Worm (Caenorhabditis elegans) whole organism, L4 larva: ENCODE data around the gene abhd-12.
A peak's percentile ranks its signal among the peaks of the same experiment; 100 is the strongest.

Source experiments
- F10B5.3 ChIP-seq: sonication (generic microtip); optimal IDR thresholded peaks from 2 replicates; lab custom pipeline; 2016; ENCODE audit warnings: mild to moderate bottlenecking, missing genetic modification characterization, missing compliant biosample characterization
- F26F4.8 ChIP-seq: fragments of 200-800 bp; sonication (Bioruptor generic); conservative IDR thresholded peaks from 2 replicates; pipeline ENCODE4 v1.3.6; 2022; ENCODE audit warnings: missing genetic modification characterization, missing compliant biosample characterization
- F44E2.7 ChIP-seq: fragments of 200-800 bp; sonication (Bioruptor generic); IDR thresholded peaks from 2 replicates; pipeline ENCODE4 v2.1.2; 2022; ENCODE audit warnings: missing genetic modification characterization, missing compliant biosample characterization
- F49E8.2 ChIP-seq: sonication (generic microtip); optimal IDR thresholded peaks from 2 replicates; lab custom pipeline; 2016; ENCODE audit warnings: missing compliant biosample characterization, mild to moderate bottlenecking, missing genetic modification characterization, borderline replicate concordance
- R02D3.7 ChIP-seq: fragments of 150-350 bp; sonication (generic microtip); optimal IDR thresholded peaks from 3 replicates; lab custom pipeline; 2014; ENCODE audit warnings: missing biosample characterization, missing genetic modification characterization
- ceh-32 ChIP-seq: sonication (generic microtip); optimal IDR thresholded peaks from 2 replicates; lab custom pipeline; 2016; ENCODE audit warnings: mild to moderate bottlenecking, missing genetic modification characterization, missing compliant biosample characterization; ENCODE audit not compliant: poor library complexity
- ceh-44 ChIP-seq: fragments of 200-800 bp; sonication (Bioruptor generic); IDR thresholded peaks from 2 replicates; pipeline ENCODE4 v1.3.6; 2022; ENCODE audit warnings: missing genetic modification reagents, missing genetic modification characterization, missing compliant biosample characterization
- ceh-62 ChIP-seq: sonication (generic microtip); optimal IDR thresholded peaks from 2 replicates; lab custom pipeline; 2017; ENCODE audit warnings: missing biosample characterization, missing genetic modification characterization
- ceh-82 ChIP-seq: sonication (generic microtip); optimal IDR thresholded peaks from 2 replicates; lab custom pipeline; 2017; ENCODE audit warnings: missing biosample characterization, missing genetic modification characterization
- ctbp-1 ChIP-seq: fragments of 200-800 bp; sonication (Bioruptor generic); IDR thresholded peaks from 2 replicates; pipeline ENCODE4 v1.3.6; 2022; ENCODE audit warnings: missing genetic modification reagents, missing genetic modification characterization, missing compliant biosample characterization
- daf-12 ChIP-seq: fragments of 150-350 bp; optimal IDR thresholded peaks from 2 replicates; lab custom pipeline; 2014; ENCODE audit warnings: missing biosample characterization, missing genetic modification reagents, missing genetic modification characterization
- daf-16 ChIP-seq, 3 experiments: sonication (generic microtip); optimal IDR thresholded peaks; 2 replicates each; lab custom pipeline; 2016 to 2017; ENCODE audit warnings: missing genetic modification characterization in 3 of 3, missing genetic modification reagents in 3 of 3, mild to moderate bottlenecking in 2 of 3, missing compliant biosample characterization in 2 of 3, missing biosample characterization in 1 of 3, moderate library complexity in 1 of 3
- dmd-6 ChIP-seq: fragments of 200-800 bp; sonication (Bioruptor generic); IDR thresholded peaks from 2 replicates; pipeline ENCODE4 v1.3.6; 2022; ENCODE audit warnings: missing genetic modification reagents, missing genetic modification characterization, missing compliant biosample characterization
- dmd-9 ChIP-seq: fragments of 200-800 bp; sonication (Bioruptor generic); IDR thresholded peaks from 2 replicates; pipeline ENCODE4 v1.3.6; 2022; ENCODE audit warnings: missing genetic modification reagents, missing genetic modification characterization, missing compliant biosample characterization
- dpl-1 ChIP-seq: fragments of 150-350 bp; optimal IDR thresholded peaks from 2 replicates; lab custom pipeline; 2014; ENCODE audit warnings: missing biosample characterization, missing genetic modification reagents, missing genetic modification characterization
- egl-27 ChIP-seq: sonication (generic microtip); optimal IDR thresholded peaks from 3 replicates; lab custom pipeline; 2017; ENCODE audit warnings: missing biosample characterization, missing genetic modification reagents, missing genetic modification characterization
- fos-1 ChIP-seq: fragments of 150-350 bp; optimal IDR thresholded peaks from 2 replicates; lab custom pipeline; 2014; ENCODE audit warnings: missing biosample characterization, missing genetic modification characterization
- hlh-11 ChIP-seq: fragments of 200-800 bp; sonication (Bioruptor generic); optimal IDR thresholded peaks from 2 replicates; lab custom pipeline; 2018; ENCODE audit warnings: mild to moderate bottlenecking, missing genetic modification characterization, missing compliant biosample characterization
- hlh-30 ChIP-seq: sonication (generic microtip); optimal IDR thresholded peaks from 2 replicates; lab custom pipeline; 2017; ENCODE audit warnings: antibody characterized with exemption, mild to moderate bottlenecking, missing genetic modification characterization, missing compliant biosample characterization; ENCODE audit not compliant: insufficient read depth
- hmg-1.1 ChIP-seq: fragments of 200-800 bp; sonication (Bioruptor generic); IDR thresholded peaks from 2 replicates; pipeline ENCODE4 v1.3.6; 2022; ENCODE audit warnings: missing genetic modification reagents, missing genetic modification characterization, missing compliant biosample characterization
- lim-7 ChIP-seq: fragments of 200-800 bp; sonication (Bioruptor generic); IDR thresholded peaks from 2 replicates; pipeline ENCODE4 v1.3.6; 2022; ENCODE audit warnings: missing genetic modification characterization, missing compliant biosample characterization
- lin-1 ChIP-seq: fragments of 200-800 bp; sonication (Bioruptor generic); IDR thresholded peaks from 2 replicates; pipeline ENCODE4 v1.3.6; 2022; ENCODE audit warnings: missing genetic modification reagents, missing genetic modification characterization, missing compliant biosample characterization
- lin-38 ChIP-seq: fragments of 200-800 bp; sonication (Bioruptor generic); IDR thresholded peaks from 2 replicates; pipeline ENCODE4 v1.3.6; 2022; ENCODE audit warnings: missing genetic modification reagents, missing genetic modification characterization, missing compliant biosample characterization
- lin-39 ChIP-seq: fragments of 150-350 bp; optimal IDR thresholded peaks from 2 replicates; lab custom pipeline; 2014; ENCODE audit warnings: missing biosample characterization, missing genetic modification reagents, missing genetic modification characterization
- lir-3 ChIP-seq: sonication (generic microtip); optimal IDR thresholded peaks from 2 replicates; lab custom pipeline; 2016; ENCODE audit warnings: mild to moderate bottlenecking, missing genetic modification characterization, missing compliant biosample characterization
- lsy-2 ChIP-seq, 2 experiments: fragments of 150-350 bp in 1 of 2; sonication (generic microtip) in 1 of 2; optimal IDR thresholded peaks; 2 replicates each; lab custom pipeline; 2014 to 2017; ENCODE audit warnings: missing biosample characterization in 2 of 2, missing genetic modification characterization in 2 of 2
- madf-9 ChIP-seq: fragments of 200-800 bp; sonication (Bioruptor generic); conservative IDR thresholded peaks from 2 replicates; pipeline ENCODE4 v1.3.6; 2022; ENCODE audit warnings: missing genetic modification reagents, missing genetic modification characterization, missing compliant biosample characterization
- mdl-1 ChIP-seq, 2 experiments: fragments of 150-350 bp in 1 of 2; sonication (generic microtip) in 1 of 2; optimal IDR thresholded peaks; 2 replicates each; lab custom pipeline; 2014 to 2017; ENCODE audit warnings: missing biosample characterization in 2 of 2, missing genetic modification characterization in 2 of 2
- mdt-29 ChIP-seq: fragments of 200-800 bp; sonication (Bioruptor generic); IDR thresholded peaks from 2 replicates; pipeline ENCODE4 v1.3.6; 2022; ENCODE audit warnings: missing genetic modification reagents, missing genetic modification characterization, missing compliant biosample characterization
- mxl-2 ChIP-seq: fragments of 200-800 bp; sonication (Bioruptor generic); conservative IDR thresholded peaks from 2 replicates; pipeline ENCODE4 v1.3.6; 2022; ENCODE audit warnings: missing genetic modification reagents, missing genetic modification characterization, missing compliant biosample characterization
- nhr-10 ChIP-seq: fragments of 150-350 bp; optimal IDR thresholded peaks from 2 replicates; lab custom pipeline; 2014; ENCODE audit warnings: missing biosample characterization, missing genetic modification characterization
- nhr-102 ChIP-seq: sonication (generic microtip); optimal IDR thresholded peaks from 2 replicates; lab custom pipeline; 2016; ENCODE audit warnings: mild to moderate bottlenecking, missing genetic modification characterization, moderate library complexity, missing compliant biosample characterization
- nhr-111 ChIP-seq: fragments of 200-800 bp; sonication (Bioruptor generic); optimal IDR thresholded peaks from 2 replicates; lab custom pipeline; 2018; ENCODE audit warnings: mild to moderate bottlenecking, missing genetic modification characterization, missing compliant biosample characterization
- nhr-237 ChIP-seq: sonication (generic microtip); optimal IDR thresholded peaks from 2 replicates; lab custom pipeline; 2017; ENCODE audit warnings: missing biosample characterization, missing genetic modification characterization
- nhr-41 ChIP-seq: fragments of 200-800 bp; sonication (Bioruptor generic); IDR thresholded peaks from 2 replicates; pipeline ENCODE4 v1.3.6; 2022; ENCODE audit warnings: missing genetic modification reagents, missing genetic modification characterization, missing compliant biosample characterization
- nhr-42 ChIP-seq: fragments of 200-800 bp; sonication (Bioruptor generic); IDR thresholded peaks from 2 replicates; pipeline ENCODE4 v1.3.6; 2022; ENCODE audit warnings: missing genetic modification characterization, missing compliant biosample characterization
- nhr-77 ChIP-seq: fragments of 150-350 bp; optimal IDR thresholded peaks from 2 replicates; lab custom pipeline; 2014; ENCODE audit warnings: missing biosample characterization, missing genetic modification characterization
- pha-4 ChIP-seq, 2 experiments: fragments of 150-350 bp in 1 of 2; fragments of 200-800 bp in 1 of 2; sonication (Bioruptor generic) in 1 of 2; IDR thresholded peaks in 1 of 2; optimal IDR thresholded peaks in 1 of 2; 2 replicates each; pipeline versions ENCODE4 v1.3.6 to Lab custom; 2014 to 2022; ENCODE audit warnings: missing genetic modification characterization in 2 of 2, missing genetic modification reagents in 2 of 2, missing biosample characterization in 1 of 2, missing compliant biosample characterization in 1 of 2
- php-3 ChIP-seq: fragments of 200-800 bp; sonication (Bioruptor generic); IDR thresholded peaks from 2 replicates; pipeline ENCODE4 v1.3.6; 2022; ENCODE audit warnings: missing genetic modification reagents, missing genetic modification characterization, missing compliant biosample characterization
- pqm-1 ChIP-seq: sonication (generic microtip); optimal IDR thresholded peaks from 2 replicates; lab custom pipeline; 2017; ENCODE audit warnings: missing biosample characterization, missing genetic modification characterization
- rbr-2 ChIP-seq: sonication (generic microtip); optimal IDR thresholded peaks from 2 replicates; lab custom pipeline; 2016; ENCODE audit warnings: missing genotype, missing genetic modification characterization, missing compliant biosample characterization
- skn-1 ChIP-seq: fragments of 150-350 bp; optimal IDR thresholded peaks from 2 replicates; lab custom pipeline; 2014; ENCODE audit warnings: missing biosample characterization, missing genetic modification characterization
- snpc-4 ChIP-seq: fragments of 150-350 bp; optimal IDR thresholded peaks from 2 replicates; lab custom pipeline; 2014; ENCODE audit warnings: missing biosample characterization, missing genetic modification characterization
- tra-1 ChIP-seq: fragments of 200-800 bp; sonication (Bioruptor generic); IDR thresholded peaks from 2 replicates; pipeline ENCODE4 v1.3.6; 2022; ENCODE audit warnings: missing genetic modification reagents, missing genetic modification characterization, missing compliant biosample characterization
- unc-39 ChIP-seq: sonication (generic microtip); optimal IDR thresholded peaks from 2 replicates; lab custom pipeline; 2017; ENCODE audit warnings: missing biosample characterization, missing genetic modification characterization
- unc-62 ChIP-seq, 3 experiments: fragments of 150-350 bp in 1 of 3; sonication (generic microtip); optimal IDR thresholded peaks in 2 of 3; peaks in 1 of 3; 1 replicate in 1 of 3; 2 replicates in 2 of 3; lab custom pipeline; 2014 to 2017; ENCODE audit warnings: missing biosample characterization in 3 of 3, missing genetic modification characterization in 3 of 3, missing genetic modification reagents in 3 of 3, missing genotype in 1 of 3
- vab-7 ChIP-seq: fragments of 200-800 bp; sonication (Bioruptor generic); IDR thresholded peaks from 2 replicates; pipeline ENCODE4 v1.3.6; 2022; ENCODE audit warnings: missing genetic modification reagents, missing genetic modification characterization, missing compliant biosample characterization
- zfp-2 ChIP-seq: sonication (generic microtip); optimal IDR thresholded peaks from 2 replicates; lab custom pipeline; 2016; ENCODE audit warnings: mild to moderate bottlenecking, missing genetic modification characterization, missing compliant biosample characterization
- zip-11 ChIP-seq: fragments of 200-800 bp; sonication (Bioruptor generic); IDR thresholded peaks from 2 replicates; pipeline ENCODE4 v1.3.6; 2022; ENCODE audit warnings: missing genetic modification characterization, missing compliant biosample characterization
- zip-2 ChIP-seq: fragments of 150-350 bp; optimal IDR thresholded peaks from 2 replicates; lab custom pipeline; 2014; ENCODE audit warnings: missing biosample characterization, missing genetic modification characterization
- ztf-7 ChIP-seq: fragments of 150-350 bp; optimal IDR thresholded peaks from 2 replicates; lab custom pipeline; 2014; ENCODE audit warnings: missing biosample characterization, missing genetic modification characterization

Gene abhd-12

DNA sequence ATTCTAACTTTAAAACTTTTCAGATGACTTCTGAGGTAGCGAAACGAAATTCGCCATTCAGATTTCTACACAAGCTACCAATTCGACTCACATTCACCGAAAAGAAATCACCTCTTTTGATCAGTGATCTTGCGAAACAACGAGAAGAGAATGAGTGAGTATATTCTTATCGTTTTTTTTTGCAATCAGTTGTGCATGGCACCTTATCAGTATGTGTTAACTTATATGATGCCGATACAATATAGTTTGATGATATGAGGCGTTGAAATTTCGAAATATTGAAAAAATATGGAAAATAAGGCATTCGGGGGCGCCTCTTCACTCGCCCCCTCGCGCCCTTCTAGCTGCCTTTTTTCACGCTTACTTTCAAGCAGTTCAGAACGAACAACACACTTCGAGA is 34.2 kb downstream of the abhd-12 start (continued):
- no peak for TF ChIP-seq ceh-44 (GFP tag; lab: Robert Waterston, UW)
- no peak for TF ChIP-seq F49E8.2 (tag; lab: Kevin White, UChicago)
- TF ChIP-seq nhr-77 (tag; lab: Kevin White, UChicago) = no peak
- no peak for TF ChIP-seq lir-3
- no peak for TF ChIP-seq pha-4 (GFP tag; IDR thresholded peaks at IDR 0.05; lab: Robert Waterston, UW)
- TF ChIP-seq pha-4 (tag; optimal IDR thresholded peaks at IDR 0.05; lab: Kevin White, UChicago) = no peak
- TF ChIP-seq nhr-237 (tag; lab: Kevin White, UChicago) = no peak
- TF ChIP-seq F10B5.3 (tag; lab: Kevin White, UChicago) = no peak
- TF ChIP-seq lin-1 (GFP tag; lab: Robert Waterston, UW) = 0 out of 2 replicates have a peak, but pooled peaks have one; percentile 17
- TF ChIP-seq F44E2.7 (GFP tag; lab: Robert Waterston, UW) = no peak
- no peak for TF ChIP-seq nhr-42 (GFP tag; lab: Robert Waterston, UW)
- TF ChIP-seq hlh-11 (tag; lab: Kevin White, UChicago) = peak; percentile 65
- no peak for TF ChIP-seq fos-1 (tag; lab: Kevin White, UChicago)
- TF ChIP-seq lsy-2 (tag; optimal IDR thresholded peaks at IDR 0.05; lab: Kevin White, UChicago) = no peak
- no peak for TF ChIP-seq mdl-1 (tag; optimal IDR thresholded peaks at IDR 0.05; lab: Kevin White, UChicago)
- no peak for TF ChIP-seq daf-12 (tag; lab: Kevin White, UChicago)
- TF ChIP-seq nhr-111 (GFP tag; lab: Kevin White, UChicago) = no peak
- TF ChIP-seq nhr-41 (GFP tag; lab: Robert Waterston, UW) = no peak
- TF ChIP-seq skn-1 (tag; lab: Kevin White, UChicago) = no peak
- TF ChIP-seq vab-7 (GFP tag; lab: Robert Waterston, UW) = no peak
- TF ChIP-seq hmg-1.1 (GFP tag; lab: Robert Waterston, UW) = no peak
- no peak for TF ChIP-seq zip-2 (tag; lab: Kevin White, UChicago)
- TF ChIP-seq pqm-1 (tag; lab: Kevin White, UChicago) = peak; percentile 87
- no peak for TF ChIP-seq nhr-10 (tag; lab: Kevin White, UChicago)
- TF ChIP-seq lim-7 (GFP tag; lab: Robert Waterston, UW) = no peak
- TF ChIP-seq ztf-7 = no peak
- TF ChIP-seq zip-11 (GFP tag; lab: Robert Waterston, UW) = no peak
- TF ChIP-seq mdt-29 (GFP tag; lab: Robert Waterston, UW) = no peak
- TF ChIP-seq ceh-62 (tag; lab: Kevin White, UChicago) = no peak
- TF ChIP-seq rbr-2 = no peak
- TF ChIP-seq unc-62 (GFP tag; optimal IDR thresholded peaks at IDR 0.05 in 1 of 2; lab: Kevin White, UChicago) = no peak
- TF ChIP-seq unc-62 (tag; optimal IDR thresholded peaks at IDR 0.05; lab: Kevin White, UChicago) = no peak
- TF ChIP-seq tra-1 (GFP tag; lab: Robert Waterston, UW) = no peak
- TF ChIP-seq egl-27 (tag; lab: Kevin White, UChicago) = no peak
- no peak for TF ChIP-seq unc-39 (tag; lab: Kevin White, UChicago)
- no peak for TF ChIP-seq hlh-30 (tag; lab: Kevin White, UChicago)
- TF ChIP-seq mxl-2 (GFP tag; lab: Robert Waterston, UW) = no peak
- no peak for TF ChIP-seq madf-9 (GFP tag; lab: Robert Waterston, UW)
- no peak for TF ChIP-seq F26F4.8 (GFP tag; lab: Robert Waterston, UW)
- no peak for TF ChIP-seq dpl-1
- TF ChIP-seq lin-39 (tag; lab: Kevin White, UChicago) = no peak
- no peak for TF ChIP-seq ctbp-1 (GFP tag; lab: Robert Waterston, UW)
- no peak for TF ChIP-seq dmd-9 (GFP tag; lab: Robert Waterston, UW)
- no peak for TF ChIP-seq zfp-2 (tag; lab: Kevin White, UChicago)
- TF ChIP-seq ceh-82 = no peak
- TF ChIP-seq php-3 (GFP tag; lab: Robert Waterston, UW) = peak; percentile 61
- no peak for TF ChIP-seq ceh-32 (tag; lab: Kevin White, UChicago)
- TF ChIP-seq snpc-4 (tag; lab: Kevin White, UChicago) = no peak
- TF ChIP-seq daf-16 (GFP tag; optimal IDR thresholded peaks at IDR 0.05; lab: Kevin White, UChicago) = no peak
- TF ChIP-seq daf-16 (tag; optimal IDR thresholded peaks at IDR 0.05; lab: Kevin White, UChicago) = peak; percentile 39
- TF ChIP-seq lin-38 (GFP tag; lab: Robert Waterston, UW) = no peak
- TF ChIP-seq nhr-102 (tag; lab: Kevin White, UChicago) = no peak
- TF ChIP-seq R02D3.7 = no peak
- peak; percentile 75 for TF ChIP-seq dmd-6
